Fruit fly (Drosophila melanogaster) whole organism, wandering third instar larva: ENCODE measurements around the gene Or24a.
A peak's percentile ranks its signal among the peaks of the same experiment; 100 is the strongest.

Experiments
- HLH106 ChIP-seq: fragments of 200-800 bp; optimal IDR thresholded peaks from 3 replicates; lab custom pipeline; 2019; ENCODE audit warnings: missing biosample characterization, mild to moderate bottlenecking, missing genetic modification characterization, moderate library complexity
- OdsH ChIP-seq: fragments of 200-800 bp; sonication (Bioruptor generic); optimal IDR thresholded peaks from 2 replicates; lab custom pipeline; 2016; ENCODE audit warnings: missing biosample characterization, mild to moderate bottlenecking, missing genetic modification characterization
- foxo ChIP-seq, 2 experiments: fragments of 200-800 bp; sonication (Bioruptor generic); optimal IDR thresholded peaks; 2 replicates in 1 of 2; 3 replicates in 1 of 2; lab custom pipeline; 2016 to 2017; ENCODE audit warnings: missing biosample characterization in 2 of 2, missing genetic modification characterization in 2 of 2
- fru ChIP-seq: fragments of 200-800 bp; sonication (Bioruptor generic); optimal IDR thresholded peaks from 3 replicates; lab custom pipeline; 2016; ENCODE audit warnings: missing biosample characterization, mild to moderate bottlenecking, missing genetic modification characterization
- woc ChIP-seq: sonication (Bioruptor generic); optimal IDR thresholded peaks from 2 replicates; lab custom pipeline; 2016; ENCODE audit warnings: missing biosample characterization, mild to moderate bottlenecking, missing genetic modification characterization

- TF ChIP-seq HLH106 (tag; lab: Kevin White, UChicago) = no peak
- no peak for TF ChIP-seq fru
- no peak for TF ChIP-seq OdsH (GFP tag; lab: Kevin White, UChicago)
- peak; percentile 23 for TF ChIP-seq woc (GFP tag; lab: Kevin White, UChicago)
- TF ChIP-seq foxo (GFP tag; optimal IDR thresholded peaks at IDR 0.05; lab: Kevin White, UChicago) = peak in 1 of 2 experiments; percentile 29
Observed at dm6 chr2L:4179960-4180359, 14.0 kb upstream of the Or24a start.
